Worm (Caenorhabditis elegans) whole organism, mixed stage, embryonic: ENCODE data around the gene hat-1.
A peak's percentile ranks its signal among the peaks of the same experiment; 100 is the strongest.

ENCODE experiments used
- M03D4.4 ChIP-seq: sonication (generic microtip); optimal IDR thresholded peaks from 2 replicates; lab custom pipeline; 2017; ENCODE audit warnings: mild to moderate bottlenecking, missing genetic modification characterization, missing compliant biosample characterization
- bed-3 ChIP-seq: fragments of 200-800 bp; sonication (Bioruptor generic); optimal IDR thresholded peaks from 3 replicates; lab custom pipeline; 2018; ENCODE audit warnings: mild to moderate bottlenecking, missing genetic modification characterization, moderate library complexity, missing compliant biosample characterization
- blmp-1 ChIP-seq: fragments of 150-350 bp; optimal IDR thresholded peaks from 2 replicates; lab custom pipeline; 2014; ENCODE audit warnings: missing biosample characterization, missing genetic modification characterization
- ceh-39 ChIP-seq: fragments of 150-350 bp; optimal IDR thresholded peaks from 2 replicates; lab custom pipeline; 2014; ENCODE audit warnings: missing biosample characterization, missing genetic modification characterization
- ceh-43 ChIP-seq: fragments of 200-800 bp; sonication (Bioruptor generic); optimal IDR thresholded peaks from 2 replicates; lab custom pipeline; 2018; ENCODE audit warnings: mild to moderate bottlenecking, missing genetic modification characterization, moderate library complexity, missing compliant biosample characterization
- ces-1 ChIP-seq: fragments of 150-350 bp; optimal IDR thresholded peaks from 2 replicates; lab custom pipeline; 2014; ENCODE audit warnings: missing biosample characterization, missing genetic modification reagents, missing genetic modification characterization
- cnd-1 ChIP-seq: fragments of 200-800 bp; sonication (Bioruptor generic); optimal IDR thresholded peaks from 2 replicates; lab custom pipeline; 2018; ENCODE audit warnings: mild to moderate bottlenecking, missing genetic modification characterization, missing compliant biosample characterization
- drap-1 ChIP-seq: fragments of 200-800 bp; sonication (Bioruptor generic); optimal IDR thresholded peaks from 3 replicates; lab custom pipeline; 2018; ENCODE audit warnings: mild to moderate bottlenecking, missing genetic modification characterization, missing compliant biosample characterization
- elt-1 ChIP-seq: sonication (generic microtip); optimal IDR thresholded peaks from 2 replicates; lab custom pipeline; 2017; ENCODE audit warnings: missing genetic modification characterization, mild to moderate bottlenecking, missing compliant biosample characterization, antibody characterized with exemption, moderate library complexity, borderline replicate concordance; ENCODE audit not compliant: insufficient read depth
- elt-3 ChIP-seq: fragments of 150-350 bp; optimal IDR thresholded peaks from 2 replicates; lab custom pipeline; 2014; ENCODE audit warnings: missing biosample characterization, missing genetic modification characterization
- flh-1 ChIP-seq: fragments of 200-800 bp; sonication (Bioruptor generic); optimal IDR thresholded peaks from 2 replicates; lab custom pipeline; 2018; ENCODE audit warnings: mild to moderate bottlenecking, missing genetic modification characterization, moderate library complexity, missing compliant biosample characterization
- ham-2 ChIP-seq: fragments of 200-800 bp; sonication (Bioruptor generic); optimal IDR thresholded peaks from 2 replicates; lab custom pipeline; 2018; ENCODE audit warnings: mild to moderate bottlenecking, missing genetic modification characterization, missing compliant biosample characterization
- hlh-1 ChIP-seq: fragments of 150-350 bp; optimal IDR thresholded peaks from 2 replicates; lab custom pipeline; 2014; ENCODE audit warnings: missing biosample characterization, missing genetic modification reagents, missing genetic modification characterization
- lin-13 ChIP-seq: fragments of 150-350 bp; optimal IDR thresholded peaks from 2 replicates; lab custom pipeline; 2014; ENCODE audit warnings: missing biosample characterization, missing genetic modification characterization
- lin-32 ChIP-seq: fragments of 200-800 bp; sonication (Bioruptor generic); optimal IDR thresholded peaks from 2 replicates; lab custom pipeline; 2018; ENCODE audit warnings: mild to moderate bottlenecking, missing genetic modification characterization, missing compliant biosample characterization
- lsy-2 ChIP-seq: fragments of 150-350 bp; optimal IDR thresholded peaks from 2 replicates; lab custom pipeline; 2014; ENCODE audit warnings: missing biosample characterization, missing genetic modification characterization
- mab-5 ChIP-seq: fragments of 150-350 bp; optimal IDR thresholded peaks from 2 replicates; lab custom pipeline; 2014; ENCODE audit warnings: missing biosample characterization, missing genetic modification characterization
- mep-1 ChIP-seq: fragments of 150-350 bp; optimal IDR thresholded peaks from 2 replicates; lab custom pipeline; 2017; ENCODE audit warnings: missing biosample characterization, missing genetic modification reagents, missing genetic modification characterization, inconsistent platforms
- mls-2 ChIP-seq: sonication (generic microtip); optimal IDR thresholded peaks from 2 replicates; lab custom pipeline; 2016; ENCODE audit warnings: mild to moderate bottlenecking, missing genetic modification characterization, moderate library complexity, missing compliant biosample characterization
- nhr-12 ChIP-seq: fragments of 150-350 bp; optimal IDR thresholded peaks from 2 replicates; lab custom pipeline; 2014; ENCODE audit warnings: missing biosample characterization, missing genetic modification characterization
- nhr-2 ChIP-seq: fragments of 150-350 bp; optimal IDR thresholded peaks from 2 replicates; lab custom pipeline; 2014; ENCODE audit warnings: missing biosample characterization, missing genetic modification characterization
- nhr-237 ChIP-seq: fragments of 150-350 bp; optimal IDR thresholded peaks from 2 replicates; lab custom pipeline; 2014; ENCODE audit warnings: missing biosample characterization, missing genetic modification characterization
- nhr-28 ChIP-seq: fragments of 150-350 bp; optimal IDR thresholded peaks from 2 replicates; lab custom pipeline; 2014; ENCODE audit warnings: missing biosample characterization, missing genetic modification characterization
- nhr-76 ChIP-seq: sonication (generic microtip); optimal IDR thresholded peaks from 2 replicates; lab custom pipeline; 2017; ENCODE audit warnings: missing biosample characterization, missing genetic modification characterization
- pha-4 ChIP-seq: fragments of 150-350 bp; optimal IDR thresholded peaks from 2 replicates; lab custom pipeline; 2018; ENCODE audit warnings: missing biosample characterization, missing genetic modification reagents, missing genetic modification characterization
- sem-2 ChIP-seq: fragments of 200-800 bp; sonication (Bioruptor generic); optimal IDR thresholded peaks from 2 replicates; lab custom pipeline; 2018; ENCODE audit warnings: mild to moderate bottlenecking, missing genetic modification characterization, missing compliant biosample characterization
- snpc-4 ChIP-seq: fragments of 150-350 bp; optimal IDR thresholded peaks from 2 replicates; lab custom pipeline; 2014; ENCODE audit warnings: missing biosample characterization, missing genetic modification characterization
- sptf-1 ChIP-seq: sonication (generic microtip); optimal IDR thresholded peaks from 2 replicates; lab custom pipeline; 2017; ENCODE audit warnings: mild to moderate bottlenecking, missing genetic modification characterization, moderate library complexity, missing compliant biosample characterization
- tbx-8 ChIP-seq: fragments of 200-800 bp; sonication (Bioruptor generic); optimal IDR thresholded peaks from 2 replicates; lab custom pipeline; 2018; ENCODE audit warnings: mild to moderate bottlenecking, missing genetic modification characterization, moderate library complexity, missing compliant biosample characterization
- unc-120 ChIP-seq: sonication (generic microtip); optimal IDR thresholded peaks from 2 replicates; lab custom pipeline; 2017; ENCODE audit warnings: missing genetic modification characterization, missing compliant biosample characterization; ENCODE audit not compliant: poor library complexity, severe bottlenecking
- unc-39 ChIP-seq: fragments of 150-350 bp; optimal IDR thresholded peaks from 2 replicates; lab custom pipeline; 2014; ENCODE audit warnings: missing biosample characterization, missing genetic modification characterization
- unc-62 ChIP-seq: fragments of 150-350 bp; optimal IDR thresholded peaks from 2 replicates; lab custom pipeline; 2014; ENCODE audit warnings: missing biosample characterization, missing genetic modification reagents, missing genetic modification characterization
- zip-8 ChIP-seq: fragments of 150-350 bp; optimal IDR thresholded peaks from 2 replicates; lab custom pipeline; 2014; ENCODE audit warnings: missing biosample characterization, missing genetic modification characterization
- ztf-11 ChIP-seq: fragments of 150-350 bp; optimal IDR thresholded peaks from 2 replicates; lab custom pipeline; 2014; ENCODE audit warnings: missing biosample characterization, missing genetic modification characterization

hat-1 gene

DNA sequence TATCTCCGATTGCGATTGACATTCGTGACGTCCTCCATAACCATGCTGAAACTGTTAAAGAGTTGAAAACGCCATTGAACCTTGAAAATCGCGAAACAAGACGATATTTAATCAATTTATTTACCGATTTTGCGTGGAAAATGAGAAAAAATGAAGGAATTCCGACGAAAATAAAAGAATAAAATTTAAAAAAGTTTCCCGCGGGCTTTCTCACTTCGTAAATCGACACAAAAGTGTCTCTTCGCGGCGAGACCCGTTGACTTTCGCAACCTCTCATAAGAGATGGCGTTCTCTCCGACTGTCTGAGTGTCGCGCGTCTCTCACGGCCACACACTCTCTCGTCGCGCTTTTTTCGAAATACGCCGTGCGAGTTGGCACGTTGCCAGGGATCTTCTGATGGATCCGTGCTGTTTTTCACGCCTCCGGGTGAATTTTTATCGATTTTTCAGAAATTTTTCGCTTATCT lies at the start of gene hat-1:
hat-1 (minus strand) TSS at position 51 of the 466 bp plus-strand sequence.
- TF ChIP-seq tbx-8 (GFP tag; lab: Kevin White, UChicago) (peak; percentile 27), zip-8 (peak; percentile 1), nhr-76 (tag; lab: Kevin White, UChicago) (no peak), unc-62 (GFP tag; lab: Kevin White, UChicago) (no peak), lin-32 (GFP tag; lab: Kevin White, UChicago) (no peak), bed-3 (GFP tag; lab: Kevin White, UChicago) (no peak), M03D4.4 (tag; lab: Kevin White, UChicago) (no peak), mep-1 (tag; lab: Kevin White, UChicago) (peak; percentile 63), blmp-1 (tag; lab: Kevin White, UChicago) (no peak), ceh-39 (peak; percentile 45), ham-2 (GFP tag; lab: Kevin White, UChicago) (peak; percentile 8), mls-2 (tag; lab: Kevin White, UChicago) (no peak), nhr-12 (tag; lab: Kevin White, UChicago) (no peak), nhr-2 (tag; lab: Kevin White, UChicago) (no peak), lsy-2 (peak; percentile 84), drap-1 (no peak), unc-120 (peak; percentile 7), pha-4 (tag; lab: Kevin White, UChicago) (peak; percentile 76), lin-13 (tag; lab: Kevin White, UChicago) (peak; percentile 84), unc-39 (no peak), elt-1 (tag; lab: Kevin White, UChicago) (peak; percentile 13), ztf-11 (tag; lab: Kevin White, UChicago) (peak; percentile 14), ceh-43 (GFP tag; lab: Kevin White, UChicago) (no peak), mab-5 (tag; lab: Kevin White, UChicago) (no peak), nhr-237 (tag; lab: Kevin White, UChicago) (peak; percentile 85), ces-1 (GFP tag; lab: Kevin White, UChicago) (peak; percentile 68), elt-3 (tag; lab: Kevin White, UChicago) (no peak), flh-1 (no peak), sptf-1 (peak; percentile 23)

DNA sequence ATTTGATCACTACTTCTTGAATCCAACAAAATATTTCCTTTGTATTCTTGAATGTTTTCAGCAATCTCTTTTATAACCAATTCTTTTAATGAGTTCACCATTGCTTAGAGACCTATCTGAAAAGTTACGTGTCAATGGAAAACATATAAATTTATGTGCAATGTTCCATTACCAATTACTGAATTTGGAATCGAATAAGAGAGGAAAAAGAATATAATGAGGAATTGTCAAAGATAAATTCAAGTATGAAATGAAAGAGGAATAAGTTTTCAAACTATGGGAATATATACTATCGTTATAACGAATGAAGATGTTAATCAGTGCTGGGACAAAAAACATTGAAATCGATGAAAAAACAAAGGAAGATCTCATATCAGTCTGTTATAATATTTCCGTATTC lies 44.0 kb upstream of the hat-1 start, which contains the start of gene H04D03.4:
H04D03.4 (minus strand) TSS at position 101 of the 400 bp plus-strand sequence.
- TF ChIP-seq nhr-76 (tag; lab: Kevin White, UChicago) (no peak), drap-1 (no peak), M03D4.4 (tag; lab: Kevin White, UChicago) (no peak), nhr-237 (tag; lab: Kevin White, UChicago) (no peak), snpc-4 (tag; lab: Kevin White, UChicago) (no peak), mep-1 (tag; lab: Kevin White, UChicago) (no peak), mab-5 (tag; lab: Kevin White, UChicago) (no peak), lin-32 (GFP tag; lab: Kevin White, UChicago) (no peak), lin-13 (tag; lab: Kevin White, UChicago) (no peak), sem-2 (no peak), ceh-43 (GFP tag; lab: Kevin White, UChicago) (no peak), ceh-39 (no peak), nhr-2 (tag; lab: Kevin White, UChicago) (no peak), nhr-28 (tag; lab: Kevin White, UChicago) (no peak), mls-2 (tag; lab: Kevin White, UChicago) (no peak), ham-2 (GFP tag; lab: Kevin White, UChicago) (no peak), cnd-1 (no peak), hlh-1 (tag; lab: Kevin White, UChicago) (no peak), flh-1 (no peak)
- TF ChIP-seq, all 35 proteins: peak for 0

DNA sequence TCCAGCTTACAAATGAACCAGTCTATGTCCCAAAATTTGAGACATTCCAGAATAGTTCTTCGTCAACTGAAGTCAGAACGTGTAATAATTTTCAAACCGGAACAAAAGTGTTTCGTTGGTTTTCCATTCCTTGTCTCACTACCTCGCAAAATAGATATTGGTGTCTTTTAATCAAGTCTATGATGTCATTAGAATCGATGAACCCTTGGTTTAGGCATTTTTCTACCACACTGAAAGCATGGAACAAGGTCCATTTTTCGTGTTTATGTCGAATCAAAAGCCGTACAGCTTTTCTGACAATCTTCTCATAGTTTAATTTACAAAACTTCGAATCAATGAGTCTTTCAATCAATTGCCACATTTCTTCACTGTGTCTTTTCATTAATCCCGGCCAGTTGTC lies 39.7 kb upstream of the hat-1 start, which contains the start of gene H04D03.7:
H04D03.7 (minus strand) TSS at position 101 of the 400 bp plus-strand sequence.
- no peak for TF ChIP-seq tbx-8 (GFP tag; lab: Kevin White, UChicago)
- no peak for TF ChIP-seq lin-13 (tag; lab: Kevin White, UChicago)
- TF ChIP-seq elt-3 (tag; lab: Kevin White, UChicago), result no peak
- no peak for TF ChIP-seq cnd-1
- TF ChIP-seq ham-2 (GFP tag; lab: Kevin White, UChicago), result no peak
- TF ChIP-seq sptf-1, result no peak
- no peak for TF ChIP-seq ztf-11 (tag; lab: Kevin White, UChicago)
- no peak for TF ChIP-seq mab-5 (tag; lab: Kevin White, UChicago)
